Worm (Caenorhabditis elegans): ENCODE measurements around the gene C35B8.3.

DNA sequence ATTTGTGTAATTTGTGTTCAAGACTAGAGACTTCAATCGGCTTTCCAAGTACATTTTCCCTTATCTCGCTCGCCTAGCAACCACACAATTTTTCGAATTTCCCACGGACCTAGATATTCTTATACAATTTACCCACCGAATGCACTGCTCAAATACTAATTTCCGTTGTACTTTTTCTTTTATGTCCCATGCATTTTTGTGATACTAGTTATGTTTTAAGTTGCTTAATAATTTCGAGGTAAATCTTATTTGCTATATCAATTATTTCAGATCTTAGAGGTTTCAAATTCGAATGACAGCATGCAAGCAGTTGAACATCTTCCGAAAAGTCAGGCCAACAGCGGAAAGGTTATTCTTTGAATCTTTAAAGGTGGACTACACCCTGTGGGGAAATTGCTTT, 45.8 kb downstream of the C35B8.3 start, which contains the start of gene F18G5.1:
- TF ChIP-seq him-1 (tag; optimal IDR thresholded peaks at IDR 0.05) (no peak), dao-5 (tag; optimal IDR thresholded peaks at IDR 0.05) (no peak)

Data from whole organism, L4/young adult.